Worm (Caenorhabditis elegans): ENCODE results near the gene pelo-1.

pelo-1 gene

DNA sequence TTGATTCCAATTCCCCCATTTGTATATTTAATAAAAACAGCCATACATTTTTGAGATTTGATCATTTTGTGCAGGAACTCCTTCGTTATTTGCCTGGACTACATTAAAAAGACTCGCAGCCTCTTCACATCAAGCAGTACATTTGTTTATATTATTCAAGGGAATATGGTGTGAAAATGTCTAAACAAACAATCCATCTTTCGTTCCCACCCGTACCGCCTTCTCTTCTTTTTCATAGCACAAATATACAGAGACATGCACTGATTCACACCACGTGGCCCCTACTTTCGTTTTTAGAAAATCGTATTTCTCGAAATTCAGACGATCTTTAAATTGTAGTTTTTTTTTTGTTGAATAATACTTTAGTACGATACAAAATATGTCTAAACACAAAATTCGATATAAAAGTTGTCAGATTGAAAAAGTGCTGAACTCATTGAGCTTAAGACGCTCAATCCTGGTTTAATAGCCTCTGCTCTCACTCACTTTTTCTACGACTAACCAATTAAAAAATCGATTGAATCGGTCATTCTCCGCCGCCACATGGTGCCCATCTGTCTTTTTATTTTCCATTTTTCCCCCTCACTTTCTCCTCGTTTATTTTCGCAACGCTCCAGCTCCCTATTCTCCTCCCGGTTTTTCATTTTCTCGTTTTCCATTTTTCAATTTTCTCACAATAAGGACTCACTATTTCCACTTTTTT, 8.6 kb downstream of the pelo-1 start (continued):
- no peak for TF ChIP-seq nhr-77 (tag; optimal IDR thresholded peaks at IDR 0.05)
- no peak for TF ChIP-seq daf-8 (GFP tag; IDR thresholded peaks at IDR 0.05)
- TF ChIP-seq hmg-1.1 (GFP tag; IDR thresholded peaks at IDR 0.05), result peak; percentile 52
- TF ChIP-seq attf-4 (tag; optimal IDR thresholded peaks at IDR 0.05), result peak; percentile 69
- TF ChIP-seq madf-5 (GFP tag; IDR thresholded peaks at IDR 0.05), result no peak
- no peak for TF ChIP-seq lin-29 (GFP tag; IDR thresholded peaks at IDR 0.05)
- TF ChIP-seq arid-1 (GFP tag; conservative IDR thresholded peaks at IDR 0.05), result peak; percentile 84
- 0 out of 2 replicates have a peak, but pooled peaks have one; percentile 51 for TF ChIP-seq mdt-29 (GFP tag; IDR thresholded peaks at IDR 0.05)
- no peak for TF ChIP-seq ceh-62 (tag; optimal IDR thresholded peaks at IDR 0.05)
- TF ChIP-seq vab-7 (GFP tag; IDR thresholded peaks at IDR 0.05), result no peak
- TF ChIP-seq R02D3.7 (tag; optimal IDR thresholded peaks at IDR 0.05), result no peak
- TF ChIP-seq nhr-6 (tag; optimal IDR thresholded peaks at IDR 0.05), result peak; percentile 34
- TF ChIP-seq nhr-28 (tag; optimal IDR thresholded peaks at IDR 0.05), result no peak
- TF ChIP-seq lin-38 (GFP tag; IDR thresholded peaks at IDR 0.05), result peak; percentile 67
- peak; percentile 33 to 62 for TF ChIP-seq daf-16 (GFP tag; optimal IDR thresholded peaks at IDR 0.05)
- peak; percentile 59 for TF ChIP-seq daf-16 (tag; optimal IDR thresholded peaks at IDR 0.05)
- no peak for TF ChIP-seq unc-39 (tag; optimal IDR thresholded peaks at IDR 0.05)
- TF ChIP-seq Y5F2A.4 (GFP tag; optimal IDR thresholded peaks at IDR 0.05), result peak; percentile 54
- TF ChIP-seq F10B5.3 (tag; optimal IDR thresholded peaks at IDR 0.05), result peak; percentile 68
- no peak for TF ChIP-seq ceh-32 (tag; optimal IDR thresholded peaks at IDR 0.05; ENCODE audit: poor library complexity)
- TF ChIP-seq fkh-10 (GFP tag; optimal IDR thresholded peaks at IDR 0.05), result no peak
- TF ChIP-seq D1046.2 (GFP tag; IDR thresholded peaks at IDR 0.05), result no peak; the same call in 1 of the 2 replicates
- peak; percentile 67; the same call in 1 of the 2 replicates for TF ChIP-seq pha-4 (GFP tag; IDR thresholded peaks at IDR 0.05)
- TF ChIP-seq pha-4 (tag; optimal IDR thresholded peaks at IDR 0.05), result peak; percentile 7
- peak; percentile 75 for TF ChIP-seq T20F7.1 (GFP tag; optimal IDR thresholded peaks at IDR 0.05)
- peak; percentile 90 for TF ChIP-seq nhr-102 (tag; optimal IDR thresholded peaks at IDR 0.05)
- peak; percentile 76 for TF ChIP-seq mep-1 (tag; optimal IDR thresholded peaks at IDR 0.05)
- TF ChIP-seq T26A8.4 (GFP tag; IDR thresholded peaks at IDR 0.05), result peak; percentile 97
- peak in 1 of 2 experiments; percentile 75 for TF ChIP-seq unc-62 (GFP tag; optimal IDR thresholded peaks at IDR 0.05 in 1 of 2)
- TF ChIP-seq unc-62 (tag; optimal IDR thresholded peaks at IDR 0.05), result no peak
- no peak for TF ChIP-seq ceh-44 (GFP tag; IDR thresholded peaks at IDR 0.05)
- TF ChIP-seq daf-19 (GFP tag; conservative IDR thresholded peaks at IDR 0.05), result peak; percentile 82
- peak; percentile 48 for TF ChIP-seq spr-1 (tag; optimal IDR thresholded peaks at IDR 0.05)
- TF ChIP-seq mes-2 (tag; optimal IDR thresholded peaks at IDR 0.05; ENCODE audit: poor library complexity, severe bottlenecking), result peak; percentile 80
- peak; percentile 63 for TF ChIP-seq jun-1 (tag; optimal IDR thresholded peaks at IDR 0.05)
- TF ChIP-seq madf-9 (GFP tag; conservative IDR thresholded peaks at IDR 0.05), result 0 out of 2 replicates have a peak, but pooled peaks have one; percentile 16
- TF ChIP-seq dpl-1 (GFP tag; optimal IDR thresholded peaks at IDR 0.05), result no peak
- TF ChIP-seq F49E8.2 (tag; optimal IDR thresholded peaks at IDR 0.05; ENCODE audit: borderline replicate concordance), result no peak
- TF ChIP-seq dve-1 (tag; optimal IDR thresholded peaks at IDR 0.05; ENCODE audit: insufficient read depth), result peak; percentile 88
- peak; percentile 64; the same call in 1 of the 2 replicates for TF ChIP-seq F44E2.7 (GFP tag; IDR thresholded peaks at IDR 0.05)
- TF ChIP-seq unc-130 (GFP tag; optimal IDR thresholded peaks at IDR 0.05), result peak; percentile 24
- peak; percentile 21 for TF ChIP-seq sdz-12 (GFP tag; optimal IDR thresholded peaks at IDR 0.05)
- peak; percentile 38 for TF ChIP-seq ces-1 (GFP tag; optimal IDR thresholded peaks at IDR 0.05)
- peak; percentile 80 for TF ChIP-seq nhr-111 (GFP tag; optimal IDR thresholded peaks at IDR 0.05)
- no peak for TF ChIP-seq nhr-237 (tag; optimal IDR thresholded peaks at IDR 0.05)
- no peak for TF ChIP-seq cey-2 (tag; optimal IDR thresholded peaks at IDR 0.05; ENCODE audit: borderline replicate concordance, insufficient read depth)
- TF ChIP-seq aha-1 (tag), result peak; percentile 99
- TF ChIP-seq Y48G9A.11 (GFP tag; IDR thresholded peaks at IDR 0.05), result peak; percentile 77
- TF ChIP-seq zag-1 (tag; optimal IDR thresholded peaks at IDR 0.05), result no peak
- TF ChIP-seq snpc-4 (tag; optimal IDR thresholded peaks at IDR 0.05), result no peak
- TF ChIP-seq skn-1 (tag; optimal IDR thresholded peaks at IDR 0.05), result no peak
